Fruit fly (Drosophila melanogaster): ENCODE results near the gene Jasper.

DNA sequence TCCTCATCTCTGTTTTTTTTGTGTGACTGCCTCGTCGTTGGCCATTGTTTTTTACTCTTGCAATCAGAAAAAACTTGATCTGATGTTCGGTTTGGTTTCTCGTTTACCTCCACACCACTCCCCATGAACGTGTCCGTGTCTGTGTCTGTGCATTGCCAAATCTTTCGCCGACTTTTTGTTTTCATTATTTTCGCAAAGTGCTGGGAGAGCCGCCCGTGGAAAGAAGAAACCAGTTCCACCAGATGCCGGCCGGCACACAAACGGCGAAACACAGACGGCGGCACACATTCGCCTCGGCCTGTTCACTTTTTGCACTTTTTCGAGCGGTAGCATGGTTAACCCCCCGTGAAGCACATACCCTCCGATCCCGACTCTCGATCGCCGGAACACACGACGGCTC, 43.1 kb downstream of the Jasper start:
- TF ChIP-seq psq (GFP tag; optimal IDR thresholded peaks at IDR 0.05): peak; percentile 76
- TF ChIP-seq jim (GFP tag; optimal IDR thresholded peaks at IDR 0.05): peak; percentile 73
- no peak for TF ChIP-seq Myc (optimal IDR thresholded peaks at IDR 0.05)
- no peak for TF ChIP-seq dsf (GFP tag; optimal IDR thresholded peaks at IDR 0.05; ENCODE audit: borderline replicate concordance)
- TF ChIP-seq fru (GFP tag; optimal IDR thresholded peaks at IDR 0.05): peak; percentile 13
- peak; percentile 47 for TF ChIP-seq Dif (GFP tag; optimal IDR thresholded peaks at IDR 0.05; ENCODE audit: partially characterized antibody)
- no peak for TF ChIP-seq CG9705 (GFP tag; optimal IDR thresholded peaks at IDR 0.05)
- no peak for TF ChIP-seq HLH106 (tag; optimal IDR thresholded peaks at IDR 0.05)
